Fruit fly (Drosophila melanogaster) Kc167 (cell line): Measurements from ENCODE around the gene CG18273.

Source experiments
- Myc ChIP-seq: fragments of >200 bp; optimal IDR thresholded peaks from 2 replicates; lab custom pipeline; 2017; ENCODE audit warnings: missing external identifiers
- psq ChIP-seq: fragments of >200 bp; optimal IDR thresholded peaks from 2 replicates; lab custom pipeline; 2017; ENCODE audit warnings: missing external identifiers

dm6 chrX:512527-512926, 25.1 kb upstream of the CG18273 start:
- no peak for TF ChIP-seq psq
- TF ChIP-seq Myc (lab: Kevin White, UChicago): no peak
